Worm (Caenorhabditis elegans) whole organism, L4 larva: ENCODE results near the gene Y48E1C.4.

ENCODE experiments used
- D1046.2 ChIP-seq: fragments of 200-800 bp; sonication (Bioruptor generic); IDR thresholded peaks from 2 replicates; pipeline ENCODE4 v1.3.6; 2022; ENCODE audit warnings: missing genetic modification characterization, missing compliant biosample characterization
- ama-1 ChIP-seq: fragments of 150-350 bp; optimal IDR thresholded peaks from 2 replicates; lab custom pipeline; 2014; ENCODE audit warnings: inconsistent platforms, mixed read lengths
- daf-19 ChIP-seq: fragments of 200-800 bp; sonication (Bioruptor generic); conservative IDR thresholded peaks from 2 replicates; pipeline ENCODE4 v1.3.6; 2022; ENCODE audit warnings: missing genetic modification characterization, missing compliant biosample characterization
- fkh-10 ChIP-seq: fragments of 150-350 bp; optimal IDR thresholded peaks from 2 replicates; lab custom pipeline; 2014; ENCODE audit warnings: missing biosample characterization, missing genetic modification reagents, missing genetic modification characterization
- lin-13 ChIP-seq: fragments of 150-350 bp; optimal IDR thresholded peaks from 2 replicates; lab custom pipeline; 2014; ENCODE audit warnings: missing biosample characterization, missing genetic modification reagents, missing genetic modification characterization
- lir-3 ChIP-seq: sonication (generic microtip); optimal IDR thresholded peaks from 2 replicates; lab custom pipeline; 2016; ENCODE audit warnings: mild to moderate bottlenecking, missing genetic modification characterization, missing compliant biosample characterization
- madf-9 ChIP-seq: fragments of 200-800 bp; sonication (Bioruptor generic); conservative IDR thresholded peaks from 2 replicates; pipeline ENCODE4 v1.3.6; 2022; ENCODE audit warnings: missing genetic modification reagents, missing genetic modification characterization, missing compliant biosample characterization
- nhr-237 ChIP-seq: sonication (generic microtip); optimal IDR thresholded peaks from 2 replicates; lab custom pipeline; 2017; ENCODE audit warnings: missing biosample characterization, missing genetic modification characterization
- pha-4 ChIP-seq, 2 experiments: fragments of 150-350 bp in 1 of 2; fragments of 200-800 bp in 1 of 2; sonication (Bioruptor generic) in 1 of 2; IDR thresholded peaks in 1 of 2; optimal IDR thresholded peaks in 1 of 2; 2 replicates each; pipeline versions ENCODE4 v1.3.6 to Lab custom; 2014 to 2022; ENCODE audit warnings: missing genetic modification characterization in 2 of 2, missing genetic modification reagents in 2 of 2, missing biosample characterization in 1 of 2, missing compliant biosample characterization in 1 of 2
- snpc-4 ChIP-seq: fragments of 150-350 bp; optimal IDR thresholded peaks from 2 replicates; lab custom pipeline; 2014; ENCODE audit warnings: missing biosample characterization, missing genetic modification characterization

DNA sequence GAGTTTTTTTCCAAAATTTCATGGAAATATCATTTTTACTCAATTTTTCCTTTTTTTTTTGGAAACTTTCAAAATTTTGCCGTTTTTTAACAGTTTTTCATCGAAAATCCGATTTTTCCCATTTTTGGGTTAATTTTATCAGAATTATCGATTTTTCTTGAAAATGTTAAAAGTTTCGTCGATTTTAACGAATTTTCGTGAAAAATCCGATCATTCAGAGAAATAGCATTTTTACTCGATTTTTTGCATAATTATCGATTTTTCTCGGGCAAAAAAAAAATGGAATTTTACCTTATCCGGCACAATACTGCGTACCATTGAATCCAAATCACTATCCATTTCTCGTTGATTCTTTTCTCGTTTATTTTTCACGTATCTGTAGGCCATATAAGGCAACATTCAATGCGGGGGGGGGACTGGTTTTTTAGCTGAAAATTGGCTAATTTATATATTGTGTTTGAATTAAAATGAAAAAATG is 10.6 kb upstream of the Y48E1C.4 start, which contains the start of gene tbc-14:
- TF ChIP-seq D1046.2 (GFP tag; lab: Robert Waterston, UW) (no peak), lin-13 (GFP tag; lab: Kevin White, UChicago) (no peak), fkh-10 (no peak), nhr-237 (no peak), snpc-4 (tag; lab: Kevin White, UChicago) (no peak), pha-4 (GFP tag; IDR thresholded peaks at IDR 0.05; lab: Robert Waterston, UW) (no peak), pha-4 (tag; optimal IDR thresholded peaks at IDR 0.05; lab: Kevin White, UChicago) (no peak), lir-3 (no peak), daf-19 (GFP tag; lab: Robert Waterston, UW) (no peak), madf-9 (GFP tag; lab: Robert Waterston, UW) (no peak), ama-1 (lab: Kevin White, UChicago) (no peak)
